Fruit fly (Drosophila melanogaster): ENCODE results near the gene CG31140.

Gene CG31140

dm6 chr3R:24024123-24024522 is 61.1 kb downstream of the CG31140 start:
- TF ChIP-seq sens-2 (GFP tag; IDR thresholded peaks at IDR 0.05), result no peak
- no peak for TF ChIP-seq vvl (GFP tag; IDR thresholded peaks at IDR 0.05)
- TF ChIP-seq nom (GFP tag; optimal IDR thresholded peaks at IDR 0.05), result peak; percentile 16
- TF ChIP-seq CG6654 (GFP tag; optimal IDR thresholded peaks at IDR 0.05), result no peak

- TF ChIP-seq zfh1 (GFP tag; IDR thresholded peaks at IDR 0.05) (0 out of 3 replicates have a peak, but pooled peaks have one; percentile 27), CG4360 (GFP tag; IDR thresholded peaks at IDR 0.05) (peak; percentile 46; the same call in 1 of the 2 replicates), Poxn (GFP tag; IDR thresholded peaks at IDR 0.05) (no peak), CG17361 (GFP tag; IDR thresholded peaks at IDR 0.05) (no peak), CG8478 (optimal IDR thresholded peaks at IDR 0.05) (peak; percentile 73)
Observed at dm6 chr3R:24024688-24025087, 61.7 kb downstream of the CG31140 start.

dm6 chr3R:24025715-24026467 is 62.9 kb downstream of the CG31140 start:
- TF ChIP-seq jigr1 (GFP tag; IDR thresholded peaks at IDR 0.05), result no peak
- TF ChIP-seq Ravus (GFP tag; IDR thresholded peaks at IDR 0.05), result no peak
- peak; percentile 5 for TF ChIP-seq unpg (GFP tag; optimal IDR thresholded peaks at IDR 0.05)
- TF ChIP-seq ttk (GFP tag; IDR thresholded peaks at IDR 0.05), result peak; percentile 21; the same call in 1 of the 2 replicates
- peak; percentile 40 for TF ChIP-seq Oli (tag; optimal IDR thresholded peaks at IDR 0.05)
- TF ChIP-seq Ada2b (GFP tag; IDR thresholded peaks at IDR 0.05), result peak; percentile 43; the same call in 1 of the 2 replicates
- TF ChIP-seq Myb (GFP tag; optimal IDR thresholded peaks at IDR 0.05), result no peak
- TF ChIP-seq CG18764 (GFP tag; optimal IDR thresholded peaks at IDR 0.05), result no peak
- TF ChIP-seq Adf1 (GFP tag; IDR thresholded peaks at IDR 0.05), result no peak
- peak; percentile 71 for TF ChIP-seq Sox102F (GFP tag; optimal IDR thresholded peaks at IDR 0.05)
- no peak for TF ChIP-seq CG4282 (GFP tag; optimal IDR thresholded peaks at IDR 0.05)
- TF ChIP-seq bcd (GFP tag; optimal IDR thresholded peaks at IDR 0.05), result no peak
- TF ChIP-seq Med (GFP tag), result peak; percentile 83
- TF ChIP-seq Fer2 (tag; optimal IDR thresholded peaks at IDR 0.05), result no peak
- no peak for TF ChIP-seq crol (GFP tag; IDR thresholded peaks at IDR 0.05)
- no peak for TF ChIP-seq onecut (GFP tag; IDR thresholded peaks at IDR 0.05)
- no peak for TF ChIP-seq kay (GFP tag; optimal IDR thresholded peaks at IDR 0.05)
- TF ChIP-seq trh (GFP tag; optimal IDR thresholded peaks at IDR 0.05), result no peak
- TF ChIP-seq sens (GFP tag), result peak; percentile 83
- TF ChIP-seq CG10979 (tag; optimal IDR thresholded peaks at IDR 0.05), result peak; percentile 13
- TF ChIP-seq Dip3 (GFP tag; optimal IDR thresholded peaks at IDR 0.05), result no peak
- TF ChIP-seq CG4820 (GFP tag; optimal IDR thresholded peaks at IDR 0.05), result no peak
- TF ChIP-seq hth (optimal IDR thresholded peaks at IDR 0.05), result no peak
- TF ChIP-seq pnt (GFP tag; optimal IDR thresholded peaks at IDR 0.05), result peak; percentile 9
- no peak for TF ChIP-seq Sry-δ (GFP tag; optimal IDR thresholded peaks at IDR 0.05)
- TF ChIP-seq MESR4 (GFP tag; optimal IDR thresholded peaks at IDR 0.05), result no peak
- no peak for TF ChIP-seq Dbx (GFP tag; IDR thresholded peaks at IDR 0.05)
- TF ChIP-seq lab (GFP tag; optimal IDR thresholded peaks at IDR 0.05), result no peak
- TF ChIP-seq H15 (GFP tag; IDR thresholded peaks at IDR 0.05), result no peak
- no peak for TF ChIP-seq Trl (optimal IDR thresholded peaks at IDR 0.05)
- TF ChIP-seq Trl (GFP tag; optimal IDR thresholded peaks at IDR 0.05), result no peak
- no peak for TF ChIP-seq Hmr (GFP tag; optimal IDR thresholded peaks at IDR 0.05)
- TF ChIP-seq CG18262 (tag; optimal IDR thresholded peaks at IDR 0.05), result peak; percentile 52
- TF ChIP-seq otp (GFP tag; IDR thresholded peaks at IDR 0.05), result no peak
- no peak for TF ChIP-seq her (GFP tag; optimal IDR thresholded peaks at IDR 0.05)
- no peak for TF ChIP-seq D (optimal IDR thresholded peaks at IDR 0.05)
- TF ChIP-seq D (GFP tag; optimal IDR thresholded peaks at IDR 0.05), result no peak
- TF ChIP-seq CG1832 (GFP tag; optimal IDR thresholded peaks at IDR 0.05), result no peak
- no peak for TF ChIP-seq Dip2 (GFP tag; IDR thresholded peaks at IDR 0.05)
- TF ChIP-seq Pdp1 (GFP tag; optimal IDR thresholded peaks at IDR 0.05), result peak in 1 of 2 experiments; percentile 51

Measured in whole organism, embryonic.